Worm (Caenorhabditis elegans) whole organism, L2 larva: ENCODE results near the gene cdk-5.

Source experiments
- C34F6.9 ChIP-seq: fragments of 150-350 bp; optimal IDR thresholded peaks from 2 replicates; lab custom pipeline; 2014; ENCODE audit warnings: missing biosample characterization, missing genetic modification characterization
- aly-2 ChIP-seq: fragments of 150-350 bp; optimal IDR thresholded peaks from 2 replicates; lab custom pipeline; 2014; ENCODE audit warnings: missing biosample characterization, missing genetic modification characterization
- ama-1 ChIP-seq: fragments of 150-350 bp; optimal IDR thresholded peaks from 2 replicates; lab custom pipeline; 2018; ENCODE audit warnings: inconsistent platforms
- blmp-1 ChIP-seq: sonication (generic microtip); optimal IDR thresholded peaks from 2 replicates; lab custom pipeline; 2017; ENCODE audit warnings: missing genetic modification characterization, mild to moderate bottlenecking, missing compliant biosample characterization, antibody characterized with exemption, moderate library complexity; ENCODE audit not compliant: insufficient read depth
- egl-27 ChIP-seq: sonication (generic microtip); optimal IDR thresholded peaks from 3 replicates; lab custom pipeline; 2017; ENCODE audit warnings: missing biosample characterization, missing genetic modification reagents, missing genetic modification characterization
- lin-11 ChIP-seq: fragments of 150-350 bp; sonication (generic microtip); optimal IDR thresholded peaks from 2 replicates; lab custom pipeline; 2014; ENCODE audit warnings: missing biosample characterization, missing genetic modification characterization, inconsistent platforms, mixed read lengths
- nhr-77 ChIP-seq: fragments of 150-350 bp; optimal IDR thresholded peaks from 2 replicates; lab custom pipeline; 2014; ENCODE audit warnings: missing biosample characterization, missing genetic modification characterization
- skn-1 ChIP-seq: sonication (generic microtip); optimal IDR thresholded peaks from 2 replicates; lab custom pipeline; 2017; ENCODE audit warnings: missing biosample characterization, missing genetic modification characterization
- zag-1 ChIP-seq: fragments of 150-350 bp; optimal IDR thresholded peaks from 2 replicates; lab custom pipeline; 2014; ENCODE audit warnings: missing biosample characterization, missing genetic modification characterization
- ztf-11 ChIP-seq: sonication (generic microtip); optimal IDR thresholded peaks from 2 replicates; lab custom pipeline; 2017; ENCODE audit warnings: missing biosample characterization, missing genetic modification characterization
- ztf-4 ChIP-seq: fragments of 150-350 bp; optimal IDR thresholded peaks from 2 replicates; lab custom pipeline; 2014; ENCODE audit warnings: missing biosample characterization, missing genetic modification characterization

DNA sequence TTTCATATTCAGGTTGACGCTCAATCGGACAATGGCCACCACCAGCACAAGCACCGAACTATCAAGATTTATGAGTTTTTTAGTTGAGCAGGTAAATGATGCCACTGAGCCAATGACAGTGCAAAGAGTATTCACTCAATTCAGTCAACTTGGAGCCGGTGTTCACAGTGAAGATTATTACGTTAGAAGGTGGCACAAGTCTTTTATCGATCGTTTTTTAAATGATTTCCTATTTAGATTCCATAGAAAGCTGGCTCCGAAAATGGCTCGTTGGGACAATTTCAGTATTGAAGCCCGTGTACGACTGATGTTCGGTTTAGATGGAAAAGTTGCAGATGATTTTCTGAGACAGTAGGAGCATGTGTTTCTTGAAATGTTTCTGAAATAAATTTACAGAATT is 35.5 kb upstream of the cdk-5 start, which contains the start of gene T28A8.5:
- no peak for TF ChIP-seq lin-11
- no peak for TF ChIP-seq C34F6.9 (tag; lab: Kevin White, UChicago)
- no peak for TF ChIP-seq egl-27 (tag; lab: Kevin White, UChicago)
- TF ChIP-seq ztf-4 (tag; lab: Kevin White, UChicago): no peak
- no peak for TF ChIP-seq ama-1 (lab: Kevin White, UChicago)
- TF ChIP-seq blmp-1: no peak
- TF ChIP-seq skn-1: no peak
- TF ChIP-seq nhr-77 (tag; lab: Kevin White, UChicago): no peak
- no peak for TF ChIP-seq ztf-11
- TF ChIP-seq zag-1 (tag; lab: Kevin White, UChicago): no peak
- no peak for TF ChIP-seq aly-2 (tag; lab: Kevin White, UChicago)
